Worm (Caenorhabditis elegans) whole organism, L4 larva: ENCODE results near the gene pipp-4P.

Source experiments
- D1046.2 ChIP-seq: fragments of 200-800 bp; sonication (Bioruptor generic); IDR thresholded peaks from 2 replicates; pipeline ENCODE4 v1.3.6; 2022; ENCODE audit warnings: missing genetic modification characterization, missing compliant biosample characterization
- F37D6.2 ChIP-seq: sonication (generic microtip); optimal IDR thresholded peaks from 2 replicates; lab custom pipeline; 2016; ENCODE audit warnings: mild to moderate bottlenecking, missing genetic modification characterization, missing compliant biosample characterization
- F44E2.7 ChIP-seq: fragments of 200-800 bp; sonication (Bioruptor generic); IDR thresholded peaks from 2 replicates; pipeline ENCODE4 v2.1.2; 2022; ENCODE audit warnings: missing genetic modification characterization, missing compliant biosample characterization
- Y48G9A.11 ChIP-seq: fragments of 200-800 bp; sonication (Bioruptor generic); IDR thresholded peaks from 2 replicates; pipeline ENCODE4 v1.3.6; 2022; ENCODE audit warnings: missing genetic modification reagents, missing genetic modification characterization, missing compliant biosample characterization
- Y75B8A.6 ChIP-seq: fragments of 200-800 bp; sonication (Bioruptor generic); IDR thresholded peaks from 2 replicates; pipeline ENCODE4 v1.3.6; 2022; ENCODE audit warnings: missing genetic modification reagents, missing genetic modification characterization, missing compliant biosample characterization
- aha-1 ChIP-seq: fragments of 150-350 bp; peaks from one replicate; lab custom pipeline; 2014; ENCODE audit warnings: missing biosample characterization, missing genetic modification characterization
- ama-1 ChIP-seq: fragments of 150-350 bp; optimal IDR thresholded peaks from 2 replicates; lab custom pipeline; 2014; ENCODE audit warnings: inconsistent platforms, mixed read lengths
- arid-1 ChIP-seq: fragments of 200-800 bp; sonication (Bioruptor generic); conservative IDR thresholded peaks from 2 replicates; pipeline ENCODE4 v1.3.6; 2022; ENCODE audit warnings: missing genetic modification reagents, missing genetic modification characterization, missing compliant biosample characterization
- ceh-28 ChIP-seq: fragments of 150-350 bp; optimal IDR thresholded peaks from 2 replicates; lab custom pipeline; 2014; ENCODE audit warnings: missing biosample characterization, missing genetic modification reagents, missing genetic modification characterization
- ceh-32 ChIP-seq: sonication (generic microtip); optimal IDR thresholded peaks from 2 replicates; lab custom pipeline; 2016; ENCODE audit warnings: mild to moderate bottlenecking, missing genetic modification characterization, missing compliant biosample characterization; ENCODE audit not compliant: poor library complexity
- ceh-82 ChIP-seq: sonication (generic microtip); optimal IDR thresholded peaks from 2 replicates; lab custom pipeline; 2017; ENCODE audit warnings: missing biosample characterization, missing genetic modification characterization
- ces-1 ChIP-seq: fragments of 150-350 bp; sonication (generic microtip); optimal IDR thresholded peaks from 4 replicates; lab custom pipeline; 2014; ENCODE audit warnings: missing biosample characterization, missing genetic modification reagents, missing genetic modification characterization
- cey-2 ChIP-seq: sonication (generic microtip); optimal IDR thresholded peaks from 3 replicates; lab custom pipeline; 2017; ENCODE audit warnings: missing genetic modification characterization, mild to moderate bottlenecking, missing compliant biosample characterization, antibody characterized with exemption, borderline replicate concordance; ENCODE audit not compliant: insufficient read depth
- ctbp-1 ChIP-seq: fragments of 200-800 bp; sonication (Bioruptor generic); IDR thresholded peaks from 2 replicates; pipeline ENCODE4 v1.3.6; 2022; ENCODE audit warnings: missing genetic modification reagents, missing genetic modification characterization, missing compliant biosample characterization
- daf-16 ChIP-seq, 3 experiments: sonication (generic microtip); optimal IDR thresholded peaks; 2 replicates each; lab custom pipeline; 2016 to 2017; ENCODE audit warnings: missing genetic modification characterization in 3 of 3, missing genetic modification reagents in 3 of 3, mild to moderate bottlenecking in 2 of 3, missing compliant biosample characterization in 2 of 3, missing biosample characterization in 1 of 3, moderate library complexity in 1 of 3
- dmd-6 ChIP-seq: fragments of 200-800 bp; sonication (Bioruptor generic); IDR thresholded peaks from 2 replicates; pipeline ENCODE4 v1.3.6; 2022; ENCODE audit warnings: missing genetic modification reagents, missing genetic modification characterization, missing compliant biosample characterization
- dmd-8 ChIP-seq: fragments of 200-800 bp; sonication (Bioruptor generic); IDR thresholded peaks from 2 replicates; pipeline ENCODE4 v1.3.6; 2022; ENCODE audit warnings: missing genetic modification characterization, missing compliant biosample characterization
- dpl-1 ChIP-seq: fragments of 150-350 bp; optimal IDR thresholded peaks from 2 replicates; lab custom pipeline; 2014; ENCODE audit warnings: missing biosample characterization, missing genetic modification reagents, missing genetic modification characterization
- egl-27 ChIP-seq: sonication (generic microtip); optimal IDR thresholded peaks from 3 replicates; lab custom pipeline; 2017; ENCODE audit warnings: missing biosample characterization, missing genetic modification reagents, missing genetic modification characterization
- fkh-10 ChIP-seq: fragments of 150-350 bp; optimal IDR thresholded peaks from 2 replicates; lab custom pipeline; 2014; ENCODE audit warnings: missing biosample characterization, missing genetic modification reagents, missing genetic modification characterization
- fos-1 ChIP-seq: fragments of 150-350 bp; optimal IDR thresholded peaks from 2 replicates; lab custom pipeline; 2014; ENCODE audit warnings: missing biosample characterization, missing genetic modification characterization
- hif-1 ChIP-seq, 2 experiments: sonication (generic microtip); optimal IDR thresholded peaks; 2 replicates each; lab custom pipeline; 2016 to 2017; ENCODE audit warnings: missing compliant biosample characterization in 2 of 2, missing genetic modification characterization in 2 of 2, missing genetic modification reagents in 2 of 2, missing genotype in 2 of 2, mild to moderate bottlenecking in 1 of 2
- hlh-30 ChIP-seq: sonication (generic microtip); optimal IDR thresholded peaks from 2 replicates; lab custom pipeline; 2017; ENCODE audit warnings: antibody characterized with exemption, mild to moderate bottlenecking, missing genetic modification characterization, missing compliant biosample characterization; ENCODE audit not compliant: insufficient read depth
- lin-1 ChIP-seq: fragments of 200-800 bp; sonication (Bioruptor generic); IDR thresholded peaks from 2 replicates; pipeline ENCODE4 v1.3.6; 2022; ENCODE audit warnings: missing genetic modification reagents, missing genetic modification characterization, missing compliant biosample characterization
- lin-13 ChIP-seq: fragments of 150-350 bp; optimal IDR thresholded peaks from 2 replicates; lab custom pipeline; 2014; ENCODE audit warnings: missing biosample characterization, missing genetic modification reagents, missing genetic modification characterization
- lin-15B ChIP-seq: fragments of 150-350 bp; sonication (generic microtip); optimal IDR thresholded peaks from 3 replicates; lab custom pipeline; 2014; ENCODE audit warnings: missing biosample characterization, missing genetic modification characterization
- lin-38 ChIP-seq: fragments of 200-800 bp; sonication (Bioruptor generic); IDR thresholded peaks from 2 replicates; pipeline ENCODE4 v1.3.6; 2022; ENCODE audit warnings: missing genetic modification reagents, missing genetic modification characterization, missing compliant biosample characterization
- lin-39 ChIP-seq: fragments of 150-350 bp; optimal IDR thresholded peaks from 2 replicates; lab custom pipeline; 2014; ENCODE audit warnings: missing biosample characterization, missing genetic modification reagents, missing genetic modification characterization
- lir-3 ChIP-seq: sonication (generic microtip); optimal IDR thresholded peaks from 2 replicates; lab custom pipeline; 2016; ENCODE audit warnings: mild to moderate bottlenecking, missing genetic modification characterization, missing compliant biosample characterization
- mes-2 ChIP-seq: sonication (generic microtip); optimal IDR thresholded peaks from 2 replicates; lab custom pipeline; 2016; ENCODE audit warnings: missing genotype, mild to moderate bottlenecking, missing genetic modification characterization, missing compliant biosample characterization; ENCODE audit not compliant: poor library complexity, severe bottlenecking
- nhr-10 ChIP-seq: fragments of 150-350 bp; optimal IDR thresholded peaks from 2 replicates; lab custom pipeline; 2014; ENCODE audit warnings: missing biosample characterization, missing genetic modification characterization
- nhr-111 ChIP-seq: fragments of 200-800 bp; sonication (Bioruptor generic); optimal IDR thresholded peaks from 2 replicates; lab custom pipeline; 2018; ENCODE audit warnings: mild to moderate bottlenecking, missing genetic modification characterization, missing compliant biosample characterization
- nhr-25 ChIP-seq: sonication (generic microtip); optimal IDR thresholded peaks from 2 replicates; lab custom pipeline; 2017; ENCODE audit warnings: missing genetic modification characterization, mild to moderate bottlenecking, missing compliant biosample characterization, antibody characterized with exemption, moderate library complexity, borderline replicate concordance; ENCODE audit not compliant: insufficient read depth
- nhr-41 ChIP-seq: fragments of 200-800 bp; sonication (Bioruptor generic); IDR thresholded peaks from 2 replicates; pipeline ENCODE4 v1.3.6; 2022; ENCODE audit warnings: missing genetic modification reagents, missing genetic modification characterization, missing compliant biosample characterization
- nhr-48 ChIP-seq: sonication (generic microtip); optimal IDR thresholded peaks from 2 replicates; lab custom pipeline; 2016; ENCODE audit warnings: mild to moderate bottlenecking, missing genetic modification characterization, missing compliant biosample characterization
- nhr-76 ChIP-seq: fragments of 150-350 bp; optimal IDR thresholded peaks from 2 replicates; lab custom pipeline; 2014; ENCODE audit warnings: missing biosample characterization, missing genetic modification characterization
- pha-4 ChIP-seq, 2 experiments: fragments of 150-350 bp in 1 of 2; fragments of 200-800 bp in 1 of 2; sonication (Bioruptor generic) in 1 of 2; IDR thresholded peaks in 1 of 2; optimal IDR thresholded peaks in 1 of 2; 2 replicates each; pipeline versions ENCODE4 v1.3.6 to Lab custom; 2014 to 2022; ENCODE audit warnings: missing genetic modification characterization in 2 of 2, missing genetic modification reagents in 2 of 2, missing biosample characterization in 1 of 2, missing compliant biosample characterization in 1 of 2
- php-3 ChIP-seq: fragments of 200-800 bp; sonication (Bioruptor generic); IDR thresholded peaks from 2 replicates; pipeline ENCODE4 v1.3.6; 2022; ENCODE audit warnings: missing genetic modification reagents, missing genetic modification characterization, missing compliant biosample characterization
- rbr-2 ChIP-seq: sonication (generic microtip); optimal IDR thresholded peaks from 2 replicates; lab custom pipeline; 2016; ENCODE audit warnings: missing genotype, missing genetic modification characterization, missing compliant biosample characterization
- sdz-12 ChIP-seq: fragments of 200-800 bp; sonication (Bioruptor generic); optimal IDR thresholded peaks from 2 replicates; lab custom pipeline; 2018; ENCODE audit warnings: mild to moderate bottlenecking, missing genetic modification characterization, missing compliant biosample characterization
- spr-3 ChIP-seq: fragments of 200-800 bp; sonication (Bioruptor generic); optimal IDR thresholded peaks from 2 replicates; lab custom pipeline; 2018; ENCODE audit warnings: mild to moderate bottlenecking, missing genetic modification characterization, missing compliant biosample characterization
- tag-97 ChIP-seq: fragments of 200-800 bp; sonication (Bioruptor generic); IDR thresholded peaks from 2 replicates; pipeline ENCODE4 v1.3.6; 2022; ENCODE audit warnings: missing genetic modification characterization, missing compliant biosample characterization
- unc-130 ChIP-seq: sonication (generic microtip); optimal IDR thresholded peaks from 2 replicates; lab custom pipeline; 2016; ENCODE audit warnings: missing genetic modification reagents, missing genetic modification characterization, missing compliant biosample characterization
- vab-7 ChIP-seq: fragments of 200-800 bp; sonication (Bioruptor generic); IDR thresholded peaks from 2 replicates; pipeline ENCODE4 v1.3.6; 2022; ENCODE audit warnings: missing genetic modification reagents, missing genetic modification characterization, missing compliant biosample characterization
- zag-1 ChIP-seq: fragments of 150-350 bp; optimal IDR thresholded peaks from 2 replicates; lab custom pipeline; 2014; ENCODE audit warnings: missing biosample characterization, missing genetic modification characterization
- ztf-11 ChIP-seq: fragments of 150-350 bp; optimal IDR thresholded peaks from 2 replicates; lab custom pipeline; 2014; ENCODE audit warnings: missing biosample characterization, missing genetic modification characterization
- ztf-7 ChIP-seq: fragments of 150-350 bp; optimal IDR thresholded peaks from 2 replicates; lab custom pipeline; 2014; ENCODE audit warnings: missing biosample characterization, missing genetic modification characterization

The pipp-4P gene

ce11 chrIII:2780793-2781192, 38.3 kb upstream of the pipp-4P start, which contains the start of gene Y71H2AM.6 (continued):
- TF ChIP-seq tag-97 (GFP tag; lab: Robert Waterston, UW) (no peak), unc-130 (GFP tag; lab: Kevin White, UChicago) (no peak), lin-39 (tag; lab: Kevin White, UChicago) (no peak), rbr-2 (tag; lab: Kevin White, UChicago) (peak; percentile 21), nhr-76 (tag; lab: Kevin White, UChicago) (no peak), lin-38 (peak; percentile 73), daf-16 (GFP tag; optimal IDR thresholded peaks at IDR 0.05; lab: Kevin White, UChicago) (no peak), daf-16 (tag; optimal IDR thresholded peaks at IDR 0.05; lab: Kevin White, UChicago) (peak; percentile 13), zag-1 (tag; lab: Kevin White, UChicago) (no peak), ces-1 (GFP tag; lab: Kevin White, UChicago) (no peak), mes-2 (tag; lab: Kevin White, UChicago) (peak; percentile 66), dpl-1 (GFP tag; lab: Kevin White, UChicago) (peak; percentile 76), vab-7 (GFP tag; lab: Robert Waterston, UW) (no peak), ztf-7 (no peak), F44E2.7 (GFP tag; lab: Robert Waterston, UW) (no peak), pha-4 (GFP tag; IDR thresholded peaks at IDR 0.05; lab: Robert Waterston, UW) (no peak), pha-4 (tag; optimal IDR thresholded peaks at IDR 0.05; lab: Kevin White, UChicago) (peak; percentile 79), sdz-12 (no peak), ztf-11 (no peak), nhr-48 (tag; lab: Kevin White, UChicago) (no peak), D1046.2 (GFP tag; lab: Robert Waterston, UW) (no peak), Y75B8A.6 (GFP tag; lab: Robert Waterston, UW) (no peak), ceh-82 (no peak)

- TF ChIP-seq aha-1 (tag; lab: Kevin White, UChicago) = peak; percentile 43
- no peak for TF ChIP-seq dmd-6
- 0 out of 2 replicates have a peak, but pooled peaks have one; percentile 19 for TF ChIP-seq Y48G9A.11 (GFP tag; lab: Robert Waterston, UW)
- TF ChIP-seq cey-2 (tag; lab: Kevin White, UChicago) = no peak
- TF ChIP-seq lir-3 = no peak
- no peak for TF ChIP-seq hif-1 (tag; optimal IDR thresholded peaks at IDR 0.05; lab: Kevin White, UChicago)
- no peak for TF ChIP-seq nhr-10 (tag; lab: Kevin White, UChicago)
- no peak for TF ChIP-seq ama-1 (lab: Kevin White, UChicago)
- no peak for TF ChIP-seq nhr-25
These were observed 37.2 kb upstream of the pipp-4P start for ce11 chrIII:2781833-2782232.

- TF ChIP-seq arid-1 (GFP tag; lab: Robert Waterston, UW) = peak; percentile 94
- TF ChIP-seq dmd-6 = peak; percentile 91
- no peak for TF ChIP-seq dmd-8 (GFP tag; lab: Robert Waterston, UW)
- TF ChIP-seq lin-1 (GFP tag; lab: Robert Waterston, UW) = peak; percentile 29; the same call in 1 of the 2 replicates
- TF ChIP-seq fkh-10 = peak; percentile 97
- no peak for TF ChIP-seq sdz-12
- TF ChIP-seq ceh-28 (tag; lab: Kevin White, UChicago) = peak; percentile 66
- TF ChIP-seq hif-1 (tag; optimal IDR thresholded peaks at IDR 0.05; lab: Kevin White, UChicago) = peak; percentile 24 to 85
- no peak for TF ChIP-seq nhr-111 (GFP tag; lab: Kevin White, UChicago)
- peak; percentile 26 for TF ChIP-seq spr-3 (GFP tag; lab: Kevin White, UChicago)
- TF ChIP-seq nhr-41 = no peak
- TF ChIP-seq ceh-32 (tag; lab: Kevin White, UChicago) = no peak
- TF ChIP-seq rbr-2 (tag; lab: Kevin White, UChicago) = peak; percentile 95
- TF ChIP-seq F37D6.2 (tag; lab: Kevin White, UChicago) = peak; percentile 86
- peak; percentile 98 for TF ChIP-seq lin-13 (GFP tag; lab: Kevin White, UChicago)
- no peak for TF ChIP-seq cey-2 (tag; lab: Kevin White, UChicago)
- peak; percentile 57 for TF ChIP-seq php-3 (GFP tag; lab: Robert Waterston, UW)
- peak; percentile 93 for TF ChIP-seq hlh-30 (tag; lab: Kevin White, UChicago)
- TF ChIP-seq ctbp-1 (GFP tag; lab: Robert Waterston, UW) = peak; percentile 84
- no peak for TF ChIP-seq ceh-82
- no peak for TF ChIP-seq egl-27 (tag; lab: Kevin White, UChicago)
- peak; percentile 94 for TF ChIP-seq lin-15B (tag; lab: Kevin White, UChicago)
- TF ChIP-seq fos-1 (tag; lab: Kevin White, UChicago) = no peak
- TF ChIP-seq ztf-7 = peak; percentile 86
These were observed 33.2 kb upstream of the pipp-4P start, which contains the start of gene Y71H2AM.20 for ce11 chrIII:2785840-2786239. TSS of gene Y71H2AM.20 (minus strand) at chrIII:2785948.
